Worm (Caenorhabditis elegans) whole organism, midembryonic: ENCODE data around the gene srz-6.

Experiments
- T22C8.4 ChIP-seq: fragments of 200-800 bp; sonication (Bioruptor generic); IDR thresholded peaks from 2 replicates; pipeline ENCODE4 v1.3.6; 2022; ENCODE audit warnings: missing genetic modification characterization, missing compliant biosample characterization
- cog-1 ChIP-seq: sonication (generic microtip); optimal IDR thresholded peaks from 2 replicates; lab custom pipeline; 2016; ENCODE audit warnings: missing genetic modification characterization, missing compliant biosample characterization
- flt-1 ChIP-seq: fragments of 200-800 bp; sonication (Bioruptor generic); IDR thresholded peaks from 2 replicates; pipeline ENCODE4 v1.3.6; 2022; ENCODE audit warnings: missing genetic modification characterization, missing compliant biosample characterization
- klf-2 ChIP-seq: fragments of 200-800 bp; sonication (Bioruptor generic); conservative IDR thresholded peaks from 2 replicates; pipeline ENCODE4 v1.3.6; 2022; ENCODE audit warnings: missing genetic modification reagents, missing genetic modification characterization, missing compliant biosample characterization
- med-1 ChIP-seq: sonication (generic microtip); optimal IDR thresholded peaks from 2 replicates; lab custom pipeline; 2017; ENCODE audit warnings: missing genetic modification characterization, mild to moderate bottlenecking, missing compliant biosample characterization, antibody characterized with exemption, missing genetic modification reagents; ENCODE audit not compliant: insufficient read depth
- ref-1 ChIP-seq: fragments of 200-800 bp; sonication (Bioruptor generic); conservative IDR thresholded peaks from 2 replicates; pipeline ENCODE4 v1.3.6; 2022; ENCODE audit warnings: missing genetic modification reagents, missing genetic modification characterization, missing compliant biosample characterization
- tab-1 ChIP-seq: fragments of 200-800 bp; sonication (Bioruptor generic); IDR thresholded peaks from 2 replicates; pipeline ENCODE4 v1.3.6; 2022; ENCODE audit warnings: missing genetic modification characterization, missing compliant biosample characterization
- ztf-23 ChIP-seq: fragments of 200-800 bp; sonication (Bioruptor generic); IDR thresholded peaks from 2 replicates; pipeline ENCODE4 v1.3.6; 2022; ENCODE audit warnings: missing genetic modification reagents, missing genetic modification characterization, missing compliant biosample characterization
- ztf-29 ChIP-seq: fragments of 200-800 bp; sonication (Bioruptor generic); IDR thresholded peaks from 2 replicates; pipeline ENCODE4 v1.3.6; 2022; ENCODE audit warnings: missing genetic modification reagents, missing genetic modification characterization, missing compliant biosample characterization

The srz-6 gene

ce11 chrII:12506511-12506910 is 14.5 kb downstream of the srz-6 start:
- no peak for TF ChIP-seq klf-2 (GFP tag; lab: Robert Waterston, UW)
- TF ChIP-seq cog-1 (tag; lab: Kevin White, UChicago) = no peak
- TF ChIP-seq T22C8.4 (GFP tag; lab: Robert Waterston, UW) = no peak
- no peak for TF ChIP-seq med-1 (GFP tag; lab: Kevin White, UChicago)
- TF ChIP-seq ref-1 = no peak
- no peak for TF ChIP-seq ztf-29
- no peak for TF ChIP-seq ztf-23 (GFP tag; lab: Robert Waterston, UW)
- no peak for TF ChIP-seq tab-1
- TF ChIP-seq flt-1 = no peak

- no peak for TF ChIP-seq ztf-23 (GFP tag; lab: Robert Waterston, UW)
- no peak for TF ChIP-seq klf-2 (GFP tag; lab: Robert Waterston, UW)
- no peak for TF ChIP-seq T22C8.4 (GFP tag; lab: Robert Waterston, UW)
- TF ChIP-seq med-1 (GFP tag; lab: Kevin White, UChicago) = no peak
- TF ChIP-seq tab-1 = no peak
- TF ChIP-seq cog-1 (tag; lab: Kevin White, UChicago) = no peak
- TF ChIP-seq ztf-29 = no peak
- TF ChIP-seq flt-1 = no peak
- TF ChIP-seq ref-1 = no peak
Observed at ce11 chrII:12507038-12507437, 15.0 kb downstream of the srz-6 start, which contains the start of gene srh-68. Gene srh-68, plus strand, starts transcription at chrII:12507338.

ce11 chrII:12508650-12509049 is 16.6 kb downstream of the srz-6 start, which contains the start of gene srh-67:
Gene srh-67, plus strand, starts transcription at chrII:12508950.
- TF ChIP-seq klf-2 (GFP tag; lab: Robert Waterston, UW) = no peak
- TF ChIP-seq ref-1 = no peak
- TF ChIP-seq ztf-29 = no peak
- TF ChIP-seq cog-1 (tag; lab: Kevin White, UChicago) = no peak
- no peak for TF ChIP-seq flt-1
- TF ChIP-seq T22C8.4 (GFP tag; lab: Robert Waterston, UW) = no peak
- TF ChIP-seq med-1 (GFP tag; lab: Kevin White, UChicago) = no peak
- TF ChIP-seq tab-1 = no peak
- no peak for TF ChIP-seq ztf-23 (GFP tag; lab: Robert Waterston, UW)

ce11 chrII:12511866-12512265 is 19.8 kb downstream of the srz-6 start, which contains the start of gene srh-73:
Gene srh-73, plus strand, starts transcription at chrII:12512166.
- TF ChIP-seq klf-2 (GFP tag; lab: Robert Waterston, UW) = no peak
- TF ChIP-seq flt-1 = no peak
- TF ChIP-seq T22C8.4 (GFP tag; lab: Robert Waterston, UW) = no peak
- no peak for TF ChIP-seq ztf-23 (GFP tag; lab: Robert Waterston, UW)
- TF ChIP-seq ztf-29 = no peak
- no peak for TF ChIP-seq ref-1
- no peak for TF ChIP-seq med-1 (GFP tag; lab: Kevin White, UChicago)
- TF ChIP-seq tab-1 = no peak
- no peak for TF ChIP-seq cog-1 (tag; lab: Kevin White, UChicago)

- no peak for TF ChIP-seq ref-1
- no peak for TF ChIP-seq ztf-23 (GFP tag; lab: Robert Waterston, UW)
- no peak for TF ChIP-seq med-1 (GFP tag; lab: Kevin White, UChicago)
Observed at ce11 chrII:12514620-12515019, 22.6 kb downstream of the srz-6 start, which contains the start of gene srh-69. Gene srh-69, minus strand, starts transcription at chrII:12514720.

ce11 chrII:12516313-12516712 is 24.3 kb downstream of the srz-6 start, which contains the start of gene srh-61:
Gene srh-61, minus strand, starts transcription at chrII:12516413.
- TF ChIP-seq flt-1 (no peak), klf-2 (GFP tag; lab: Robert Waterston, UW) (no peak), med-1 (GFP tag; lab: Kevin White, UChicago) (no peak), ref-1 (no peak), tab-1 (no peak), T22C8.4 (GFP tag; lab: Robert Waterston, UW) (no peak), ztf-29 (no peak), cog-1 (tag; lab: Kevin White, UChicago) (no peak), ztf-23 (GFP tag; lab: Robert Waterston, UW) (no peak)

ce11 chrII:12518008-12518407 is 26.0 kb downstream of the srz-6 start:
- TF ChIP-seq T22C8.4 (GFP tag; lab: Robert Waterston, UW) = no peak
- TF ChIP-seq cog-1 (tag; lab: Kevin White, UChicago) = no peak
- no peak for TF ChIP-seq med-1 (GFP tag; lab: Kevin White, UChicago)
- TF ChIP-seq flt-1 = no peak
- no peak for TF ChIP-seq ref-1
- TF ChIP-seq tab-1 = no peak
- TF ChIP-seq klf-2 (GFP tag; lab: Robert Waterston, UW) = no peak
- TF ChIP-seq ztf-23 (GFP tag; lab: Robert Waterston, UW) = no peak
- no peak for TF ChIP-seq ztf-29

- TF ChIP-seq klf-2 (GFP tag; lab: Robert Waterston, UW) (no peak), med-1 (GFP tag; lab: Kevin White, UChicago) (no peak), T22C8.4 (GFP tag; lab: Robert Waterston, UW) (no peak), tab-1 (no peak), ref-1 (no peak), ztf-23 (GFP tag; lab: Robert Waterston, UW) (no peak), flt-1 (no peak), cog-1 (tag; lab: Kevin White, UChicago) (no peak), ztf-29 (no peak)
Observed at ce11 chrII:12518809-12519344, 26.8 kb downstream of the srz-6 start, which contains the start of gene srh-70. Gene srh-70, minus strand, starts transcription at chrII:12518859.

- TF ChIP-seq tab-1 = no peak
- no peak for TF ChIP-seq ztf-29
- TF ChIP-seq flt-1 = 0 out of 2 replicates have a peak, but pooled peaks have one; percentile 33
- TF ChIP-seq med-1 (GFP tag; lab: Kevin White, UChicago) = no peak
- no peak for TF ChIP-seq klf-2 (GFP tag; lab: Robert Waterston, UW)
Observed at ce11 chrII:12519616-12520015, 27.6 kb downstream of the srz-6 start, which contains the start of gene ceh-99. Gene ceh-99, plus strand, starts transcription at chrII:12519981.

- TF ChIP-seq flt-1 (no peak), ztf-23 (GFP tag; lab: Robert Waterston, UW) (no peak), T22C8.4 (GFP tag; lab: Robert Waterston, UW) (no peak), med-1 (GFP tag; lab: Kevin White, UChicago) (no peak), cog-1 (tag; lab: Kevin White, UChicago) (no peak), ztf-29 (no peak)
Observed at ce11 chrII:12525526-12525925, 33.5 kb downstream of the srz-6 start, which contains the start of gene srx-118. Gene srx-118, plus strand, starts transcription at chrII:12525826.
